Worm (Caenorhabditis elegans) whole organism, mixed stage, embryonic: ENCODE data around the gene cyp-13A7.

ENCODE experiments used
- M03D4.4 ChIP-seq: sonication (generic microtip); optimal IDR thresholded peaks from 2 replicates; lab custom pipeline; 2017; ENCODE audit warnings: mild to moderate bottlenecking, missing genetic modification characterization, missing compliant biosample characterization
- cnd-1 ChIP-seq: fragments of 200-800 bp; sonication (Bioruptor generic); optimal IDR thresholded peaks from 2 replicates; lab custom pipeline; 2018; ENCODE audit warnings: mild to moderate bottlenecking, missing genetic modification characterization, missing compliant biosample characterization
- lin-32 ChIP-seq: fragments of 200-800 bp; sonication (Bioruptor generic); optimal IDR thresholded peaks from 2 replicates; lab custom pipeline; 2018; ENCODE audit warnings: mild to moderate bottlenecking, missing genetic modification characterization, missing compliant biosample characterization
- nhr-237 ChIP-seq: fragments of 150-350 bp; optimal IDR thresholded peaks from 2 replicates; lab custom pipeline; 2014; ENCODE audit warnings: missing biosample characterization, missing genetic modification characterization
- unc-62 ChIP-seq: fragments of 150-350 bp; optimal IDR thresholded peaks from 2 replicates; lab custom pipeline; 2014; ENCODE audit warnings: missing biosample characterization, missing genetic modification reagents, missing genetic modification characterization
- zip-8 ChIP-seq: fragments of 150-350 bp; optimal IDR thresholded peaks from 2 replicates; lab custom pipeline; 2014; ENCODE audit warnings: missing biosample characterization, missing genetic modification characterization

- TF ChIP-seq unc-62 (GFP tag; lab: Kevin White, UChicago) (no peak), zip-8 (tag; lab: Kevin White, UChicago) (no peak), nhr-237 (tag; lab: Kevin White, UChicago) (no peak), lin-32 (no peak), M03D4.4 (no peak), cnd-1 (no peak)
Observed at ce11 chrII:9841985-9842505, 38.6 kb downstream of the cyp-13A7 start, which contains the start of gene rnh-1.2.
